Worm (Caenorhabditis elegans) whole organism, L3 larva: ENCODE results near the gene Y116A8C.19.

Source experiments
- R02D3.7 ChIP-seq: fragments of 150-350 bp; optimal IDR thresholded peaks from 2 replicates; lab custom pipeline; 2014; ENCODE audit warnings: missing biosample characterization, missing genetic modification characterization
- elt-3 ChIP-seq, 3 experiments: fragments of 150-350 bp in 1 of 3; sonication (generic microtip) in 2 of 3; optimal IDR thresholded peaks; 2 replicates in 2 of 3; 4 replicates in 1 of 3; lab custom pipeline; 2014 to 2017; ENCODE audit warnings: missing biosample characterization in 3 of 3, missing genetic modification characterization in 3 of 3
- jun-1 ChIP-seq: fragments of 150-350 bp; optimal IDR thresholded peaks from 2 replicates; lab custom pipeline; 2014; ENCODE audit warnings: missing biosample characterization, missing genetic modification reagents, missing genetic modification characterization
- lin-39 ChIP-seq: fragments of 150-350 bp; optimal IDR thresholded peaks from 2 replicates; lab custom pipeline; 2018; ENCODE audit warnings: missing biosample characterization, missing genetic modification reagents, missing genetic modification characterization
- lsy-12 ChIP-seq: sonication (generic microtip); optimal IDR thresholded peaks from 2 replicates; lab custom pipeline; 2016; ENCODE audit warnings: mild to moderate bottlenecking, missing genetic modification characterization, missing compliant biosample characterization
- mdl-1 ChIP-seq: fragments of 150-350 bp; optimal IDR thresholded peaks from 2 replicates; lab custom pipeline; 2014; ENCODE audit warnings: missing biosample characterization, missing genetic modification characterization
- nhr-12 ChIP-seq: fragments of 150-350 bp; optimal IDR thresholded peaks from 2 replicates; lab custom pipeline; 2014; ENCODE audit warnings: missing biosample characterization, missing genetic modification characterization
- nhr-67 ChIP-seq: fragments of 150-350 bp; optimal IDR thresholded peaks from 2 replicates; lab custom pipeline; 2014; ENCODE audit warnings: missing biosample characterization, missing genetic modification characterization
- nhr-76 ChIP-seq: fragments of 150-350 bp; sonication (generic microtip); optimal IDR thresholded peaks from 5 replicates; lab custom pipeline; 2014; ENCODE audit warnings: missing biosample characterization, missing genetic modification characterization
- snpc-4 ChIP-seq: fragments of 150-350 bp; optimal IDR thresholded peaks from 2 replicates; lab custom pipeline; 2014; ENCODE audit warnings: missing biosample characterization, missing genetic modification characterization
- unc-39 ChIP-seq: sonication (generic microtip); optimal IDR thresholded peaks from 4 replicates; lab custom pipeline; 2017; ENCODE audit warnings: missing biosample characterization, missing genetic modification characterization
- zag-1 ChIP-seq: fragments of 150-350 bp; optimal IDR thresholded peaks from 2 replicates; lab custom pipeline; 2014; ENCODE audit warnings: missing biosample characterization, missing genetic modification characterization

DNA sequence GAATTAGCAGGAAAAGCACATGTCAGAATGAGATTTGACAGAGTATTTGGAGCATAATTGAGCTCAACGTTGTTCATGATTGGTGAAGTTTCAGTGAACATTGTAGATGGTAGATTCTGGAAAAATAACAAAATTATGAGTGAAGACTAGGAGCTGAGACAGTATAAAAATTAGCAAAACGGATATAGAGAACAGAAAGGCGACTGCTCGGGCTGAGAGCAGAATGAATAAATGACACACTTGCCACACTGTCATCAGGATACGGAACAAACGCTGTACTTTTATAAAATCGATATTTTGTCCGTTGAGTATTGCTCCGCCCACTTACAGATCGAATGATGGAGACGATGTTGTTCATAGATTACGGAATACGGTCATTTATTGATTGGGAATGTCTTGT, 14.4 kb downstream of the Y116A8C.19 start, which contains the start of gene dct-13:
- TF ChIP-seq lsy-12 (tag; lab: Kevin White, UChicago) (no peak), jun-1 (tag; lab: Kevin White, UChicago) (no peak), R02D3.7 (tag; lab: Kevin White, UChicago) (no peak), nhr-67 (tag; lab: Kevin White, UChicago) (no peak), mdl-1 (tag; lab: Kevin White, UChicago) (no peak), snpc-4 (tag; lab: Kevin White, UChicago) (no peak), unc-39 (no peak), zag-1 (tag; lab: Kevin White, UChicago) (no peak), lin-39 (tag; lab: Kevin White, UChicago) (no peak), elt-3 (tag; optimal IDR thresholded peaks at IDR 0.05; lab: Kevin White, UChicago) (no peak), nhr-12 (no peak), nhr-76 (tag; lab: Kevin White, UChicago) (no peak)
